Worm (Caenorhabditis elegans): ENCODE measurements around the gene cdk-4.
A peak's percentile ranks its signal among the peaks of the same experiment; 100 is the strongest.

Gene cdk-4

ce11 chrX:13527347-13528092 lies 8.8 kb upstream of the cdk-4 start, which contains the start of gene pab-2:
Gene pab-2, minus strand, starts transcription at chrX:13527415.
- TF ChIP-seq rnt-1 (tag; optimal IDR thresholded peaks at IDR 0.05) (peak; percentile 61), pqm-1 (tag; optimal IDR thresholded peaks at IDR 0.05) (peak; percentile 65), madf-2 (tag; optimal IDR thresholded peaks at IDR 0.05) (peak; percentile 21), hlh-8 (tag; optimal IDR thresholded peaks at IDR 0.05) (peak; percentile 21), ref-2 (tag; optimal IDR thresholded peaks at IDR 0.05) (peak; percentile 80), ceh-48 (tag; optimal IDR thresholded peaks at IDR 0.05) (peak; percentile 13), ceh-19 (GFP tag; optimal IDR thresholded peaks at IDR 0.05) (peak; percentile 10), K02D7.2 (tag; optimal IDR thresholded peaks at IDR 0.05) (no peak), dve-1 (tag; optimal IDR thresholded peaks at IDR 0.05) (peak; percentile 79), lin-11 (tag; optimal IDR thresholded peaks at IDR 0.05) (peak; percentile 8), ceh-34 (tag; optimal IDR thresholded peaks at IDR 0.05) (peak; percentile 67), unc-3 (GFP tag; conservative IDR thresholded peaks at IDR 0.05) (0 out of 2 replicates have a peak, but pooled peaks have one; percentile 39), unc-3 (tag; optimal IDR thresholded peaks at IDR 0.05) (no peak), unc-42 (tag; optimal IDR thresholded peaks at IDR 0.05) (peak; percentile 56), nfya-1 (tag; optimal IDR thresholded peaks at IDR 0.05) (peak; percentile 88), sox-4 (tag; optimal IDR thresholded peaks at IDR 0.05) (peak; percentile 38), hlh-30 (tag; optimal IDR thresholded peaks at IDR 0.05; ENCODE audit: insufficient read depth) (peak; percentile 65), nhr-232 (tag; optimal IDR thresholded peaks at IDR 0.05) (peak; percentile 58), ceh-18 (tag; optimal IDR thresholded peaks at IDR 0.05) (peak; percentile 69), tbx-2 (tag; optimal IDR thresholded peaks at IDR 0.05) (peak; percentile 92), sdc-2 (tag; optimal IDR thresholded peaks at IDR 0.05) (peak; percentile 88), pax-1 (tag; optimal IDR thresholded peaks at IDR 0.05) (no peak), nhr-11 (tag; optimal IDR thresholded peaks at IDR 0.05) (no peak), ceh-6 (GFP tag; optimal IDR thresholded peaks at IDR 0.05) (peak; percentile 26), F13H6.1 (tag; optimal IDR thresholded peaks at IDR 0.05) (peak; percentile 31), zip-5 (tag; optimal IDR thresholded peaks at IDR 0.05) (peak; percentile 24), hlh-6 (tag; optimal IDR thresholded peaks at IDR 0.05) (no peak), ceh-31 (tag; optimal IDR thresholded peaks at IDR 0.05) (peak; percentile 78), pros-1 (tag; optimal IDR thresholded peaks at IDR 0.05) (peak; percentile 76), syd-9 (tag; optimal IDR thresholded peaks at IDR 0.05) (peak; percentile 45), mec-3 (tag; optimal IDR thresholded peaks at IDR 0.05; ENCODE audit: borderline replicate concordance) (no peak), hlh-13 (GFP tag; optimal IDR thresholded peaks at IDR 0.05) (no peak), che-1 (tag; optimal IDR thresholded peaks at IDR 0.05) (no peak), ceh-14 (tag; optimal IDR thresholded peaks at IDR 0.05) (peak; percentile 9), eyg-1 (tag; optimal IDR thresholded peaks at IDR 0.05) (peak; percentile 10), elt-2 (tag; optimal IDR thresholded peaks at IDR 0.05) (peak; percentile 69), pha-2 (tag; optimal IDR thresholded peaks at IDR 0.05) (no peak), unc-55 (GFP tag; optimal IDR thresholded peaks at IDR 0.05) (peak; percentile 75), lim-6 (tag; optimal IDR thresholded peaks at IDR 0.05) (no peak), ama-1 (optimal IDR thresholded peaks at IDR 0.05) (no peak), pat-9 (tag; optimal IDR thresholded peaks at IDR 0.05) (peak; percentile 40), unc-86 (tag; optimal IDR thresholded peaks at IDR 0.05) (peak; percentile 14)

Data from whole organism, late embryonic.